Worm (Caenorhabditis elegans) whole organism, young adult: ENCODE results near the gene C45G7.13.

ENCODE experiments used
- B0019.2 ChIP-seq: fragments of 200-800 bp; sonication (Bioruptor generic); conservative IDR thresholded peaks from 2 replicates; pipeline ENCODE4 v1.3.6; 2022; ENCODE audit warnings: missing genetic modification reagents, missing genetic modification characterization, missing compliant biosample characterization
- B0035.1 ChIP-seq: sonication (generic microtip); optimal IDR thresholded peaks from 2 replicates; lab custom pipeline; 2016; ENCODE audit warnings: missing genetic modification characterization, mild to moderate bottlenecking, missing compliant biosample characterization, missing genotype, missing genetic modification reagents
- D2030.7 ChIP-seq: fragments of 200-800 bp; sonication (Bioruptor generic); IDR thresholded peaks from 2 replicates; pipeline ENCODE4 v1.3.6; 2022; ENCODE audit warnings: missing genetic modification reagents, missing genetic modification characterization, missing compliant biosample characterization
- F22D6.2 ChIP-seq: sonication (generic microtip); optimal IDR thresholded peaks from 2 replicates; lab custom pipeline; 2016; ENCODE audit warnings: mild to moderate bottlenecking, missing genetic modification characterization, missing compliant biosample characterization
- F23B12.7 ChIP-seq: sonication (generic microtip); optimal IDR thresholded peaks from 2 replicates; lab custom pipeline; 2017; ENCODE audit warnings: missing genetic modification characterization, mild to moderate bottlenecking, missing compliant biosample characterization, antibody characterized with exemption, moderate library complexity; ENCODE audit not compliant: insufficient read depth
- F33H1.4 ChIP-seq: fragments of 200-800 bp; sonication (Bioruptor generic); IDR thresholded peaks from 2 replicates; pipeline ENCODE4 v1.3.6; 2022; ENCODE audit warnings: missing genetic modification reagents, missing genetic modification characterization, missing compliant biosample characterization
- F55B11.4 ChIP-seq: sonication (generic microtip); optimal IDR thresholded peaks from 2 replicates; lab custom pipeline; 2016; ENCODE audit warnings: missing compliant biosample characterization, missing genetic modification characterization, borderline replicate concordance; ENCODE audit not compliant: insufficient read depth
- T26A5.8 ChIP-seq: sonication (generic microtip); optimal IDR thresholded peaks from 2 replicates; lab custom pipeline; 2016; ENCODE audit warnings: missing genetic modification characterization, missing compliant biosample characterization
- Y53G8AR.9 ChIP-seq: fragments of 200-800 bp; sonication (Bioruptor generic); conservative IDR thresholded peaks from 2 replicates; pipeline ENCODE4 v1.3.6; 2022; ENCODE audit warnings: missing genetic modification reagents, missing genetic modification characterization, missing compliant biosample characterization
- Y95B8A.8 ChIP-seq: fragments of 200-800 bp; sonication (Bioruptor generic); IDR thresholded peaks from 2 replicates; pipeline ENCODE4 v1.3.6; 2022; ENCODE audit warnings: missing genetic modification reagents, missing genetic modification characterization, missing compliant biosample characterization
- ZK185.1 ChIP-seq: sonication (generic microtip); optimal IDR thresholded peaks from 2 replicates; lab custom pipeline; 2016; ENCODE audit warnings: mild to moderate bottlenecking, missing genetic modification characterization, missing compliant biosample characterization; ENCODE audit not compliant: poor library complexity, severe bottlenecking
- attf-5 ChIP-seq: fragments of 200-800 bp; sonication (Bioruptor generic); optimal IDR thresholded peaks from 2 replicates; lab custom pipeline; 2018; ENCODE audit warnings: mild to moderate bottlenecking, missing genetic modification characterization, missing compliant biosample characterization
- cebp-1 ChIP-seq, 2 experiments: fragments of 200-800 bp in 1 of 2; sonication (Bioruptor generic) in 1 of 2; sonication (generic microtip) in 1 of 2; IDR thresholded peaks in 1 of 2; optimal IDR thresholded peaks in 1 of 2; 2 replicates each; pipeline versions ENCODE4 v1.3.6 to Lab custom; 2017 to 2022; ENCODE audit warnings: missing compliant biosample characterization in 2 of 2, missing genetic modification characterization in 2 of 2, mild to moderate bottlenecking in 1 of 2, missing genetic modification reagents in 1 of 2, moderate library complexity in 1 of 2
- ceh-100 ChIP-seq: fragments of 200-800 bp; sonication (Bioruptor generic); IDR thresholded peaks from 2 replicates; pipeline ENCODE4 v1.3.6; 2022; ENCODE audit warnings: missing genetic modification reagents, missing genetic modification characterization, missing compliant biosample characterization
- ceh-79 ChIP-seq: sonication (generic microtip); optimal IDR thresholded peaks from 2 replicates; lab custom pipeline; 2017; ENCODE audit warnings: mild to moderate bottlenecking, missing genetic modification characterization, missing compliant biosample characterization
- dpl-1 ChIP-seq: fragments of 150-350 bp; optimal IDR thresholded peaks from 2 replicates; lab custom pipeline; 2014; ENCODE audit warnings: missing biosample characterization, missing genetic modification reagents, missing genetic modification characterization
- efl-1 ChIP-seq: fragments of 150-350 bp; optimal IDR thresholded peaks from 2 replicates; lab custom pipeline; 2014; ENCODE audit warnings: missing biosample characterization, missing genetic modification reagents, missing genetic modification characterization
- hmg-1.2 ChIP-seq: fragments of 200-800 bp; sonication (Bioruptor generic); IDR thresholded peaks from 2 replicates; pipeline ENCODE4 v1.3.6; 2022; ENCODE audit warnings: missing genetic modification reagents, missing genetic modification characterization, missing compliant biosample characterization
- hsf-1 ChIP-seq: fragments of 200-800 bp; sonication (Bioruptor generic); IDR thresholded peaks from 2 replicates; pipeline ENCODE4 v1.3.6; 2022; ENCODE audit warnings: missing genetic modification reagents, missing genetic modification characterization, missing compliant biosample characterization
- lin-35 ChIP-seq, 3 experiments: fragments of 150-350 bp in 2 of 3; sonication (generic microtip) in 1 of 3; optimal IDR thresholded peaks; 2 replicates each; lab custom pipeline; 2014 to 2018; ENCODE audit warnings: missing biosample characterization in 3 of 3, missing genetic modification characterization in 3 of 3, missing genetic modification reagents in 3 of 3
- lin-54 ChIP-seq: fragments of 200-800 bp; sonication (Bioruptor generic); optimal IDR thresholded peaks from 2 replicates; lab custom pipeline; 2018; ENCODE audit warnings: mild to moderate bottlenecking, missing genetic modification characterization, missing compliant biosample characterization
- lir-1 ChIP-seq: fragments of 200-800 bp; sonication (Bioruptor generic); conservative IDR thresholded peaks from 2 replicates; pipeline ENCODE4 v1.3.6; 2022; ENCODE audit warnings: missing genetic modification reagents, missing genetic modification characterization, missing compliant biosample characterization
- madf-6 ChIP-seq: fragments of 200-800 bp; sonication (Bioruptor generic); IDR thresholded peaks from 2 replicates; pipeline ENCODE4 v1.3.6; 2022; ENCODE audit warnings: missing genetic modification reagents, missing genetic modification characterization, missing compliant biosample characterization
- mcd-1 ChIP-seq: fragments of 200-800 bp; sonication (Bioruptor generic); IDR thresholded peaks from 2 replicates; pipeline ENCODE4 v1.3.6; 2022; ENCODE audit warnings: missing genetic modification reagents, missing genetic modification characterization, missing compliant biosample characterization
- nfyb-1 ChIP-seq: fragments of 200-800 bp; sonication (Bioruptor generic); IDR thresholded peaks from 2 replicates; pipeline ENCODE4 v1.3.6; 2022; ENCODE audit warnings: missing genetic modification reagents, missing genetic modification characterization, missing compliant biosample characterization
- pha-4 ChIP-seq: fragments of 150-350 bp; sonication (generic microtip); optimal IDR thresholded peaks from 2 replicates; lab custom pipeline; 2014; ENCODE audit warnings: missing biosample characterization, missing genetic modification reagents, missing genetic modification characterization
- sea-2 ChIP-seq: fragments of 200-800 bp; sonication (Bioruptor generic); IDR thresholded peaks from 2 replicates; pipeline ENCODE4 v1.3.6; 2022; ENCODE audit warnings: missing genetic modification characterization, missing compliant biosample characterization
- snpc-1.1 ChIP-seq: sonication (generic microtip); optimal IDR thresholded peaks from 2 replicates; lab custom pipeline; 2017; ENCODE audit warnings: missing genetic modification characterization, mild to moderate bottlenecking, missing compliant biosample characterization, antibody characterized with exemption, moderate library complexity, missing genotype, missing genetic modification reagents; ENCODE audit not compliant: insufficient read depth
- snpc-3.4 ChIP-seq: sonication (generic microtip); optimal IDR thresholded peaks from 2 replicates; lab custom pipeline; 2017; ENCODE audit warnings: missing genetic modification characterization, mild to moderate bottlenecking, missing compliant biosample characterization, antibody characterized with exemption, moderate library complexity, missing genotype, missing genetic modification reagents
- tbp1 ChIP-seq: fragments of 200-800 bp; sonication (Bioruptor generic); optimal IDR thresholded peaks from 2 replicates; lab custom pipeline; 2018; ENCODE audit warnings: mild to moderate bottlenecking, missing genetic modification characterization, missing compliant biosample characterization
- ztf-18 ChIP-seq: sonication (generic microtip); optimal IDR thresholded peaks from 2 replicates; lab custom pipeline; 2016; ENCODE audit warnings: missing genotype, mild to moderate bottlenecking, missing genetic modification characterization, missing compliant biosample characterization
- ztf-26 ChIP-seq: sonication (generic microtip); optimal IDR thresholded peaks from 2 replicates; lab custom pipeline; 2017; ENCODE audit warnings: missing genetic modification characterization, missing compliant biosample characterization
- ztf-28 ChIP-seq: fragments of 200-800 bp; sonication (Bioruptor generic); IDR thresholded peaks from 2 replicates; pipeline ENCODE4 v1.3.6; 2022; ENCODE audit warnings: missing genetic modification reagents, missing genetic modification characterization, missing compliant biosample characterization

The C45G7.13 gene

DNA sequence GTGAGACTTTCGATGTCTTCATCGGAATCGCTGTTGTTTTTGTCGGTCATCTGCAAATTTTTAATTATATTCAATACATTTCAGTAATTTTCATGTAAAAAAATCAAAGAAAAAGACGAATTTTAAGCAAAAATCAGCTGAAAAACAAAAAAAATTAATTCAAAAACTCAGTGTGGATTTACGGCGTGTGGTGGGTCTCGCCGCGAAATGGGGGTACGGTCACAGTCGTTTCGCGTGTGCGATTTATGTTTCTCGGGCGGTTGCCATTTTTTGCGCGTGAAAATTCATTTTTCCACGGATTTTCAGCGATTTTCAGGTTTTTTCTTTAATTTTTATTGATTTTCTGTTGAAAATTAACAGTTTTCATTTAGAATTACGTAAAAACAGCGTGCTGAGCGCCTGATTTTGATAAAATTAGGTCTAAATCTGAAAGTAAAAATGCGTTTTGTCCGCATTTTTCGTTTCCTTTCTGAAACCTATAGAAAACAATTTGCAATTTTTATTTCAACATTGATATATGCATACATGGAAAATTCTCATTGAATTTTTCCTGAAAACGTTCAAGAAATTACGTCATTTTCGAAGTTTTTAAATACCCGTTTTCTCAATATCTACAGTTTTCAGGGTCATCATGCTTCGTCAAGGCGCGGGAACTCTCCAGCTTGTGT is 44.1 kb upstream of the C45G7.13 start, which contains the start of the genes ccdc-12 and Y69A2AR.18 (continued):
- TF ChIP-seq ztf-18 (peak; percentile 46), F33H1.4 (GFP tag; lab: Robert Waterston, UW) (peak; percentile 97), efl-1 (GFP tag; lab: Kevin White, UChicago) (peak; percentile 19), ztf-28 (GFP tag; lab: Robert Waterston, UW) (no peak), madf-6 (peak; percentile 74), cebp-1 (GFP tag; IDR thresholded peaks at IDR 0.05; lab: Robert Waterston, UW) (no peak), cebp-1 (tag; optimal IDR thresholded peaks at IDR 0.05; lab: Kevin White, UChicago) (peak; percentile 60), hsf-1 (GFP tag; lab: Robert Waterston, UW) (0 out of 2 replicates have a peak, but pooled peaks have one; percentile 42), lin-54 (GFP tag; lab: Kevin White, UChicago) (peak; percentile 33), snpc-3.4 (tag; lab: Kevin White, UChicago) (peak; percentile 21), lin-35 (GFP tag; optimal IDR thresholded peaks at IDR 0.05; lab: Kevin White, UChicago) (peak in 1 of 3 experiments; percentile 71), D2030.7 (GFP tag; lab: Robert Waterston, UW) (0 out of 2 replicates have a peak, but pooled peaks have one; percentile 39), sea-2 (GFP tag; lab: Robert Waterston, UW) (no peak), mcd-1 (GFP tag; lab: Robert Waterston, UW) (peak; percentile 66)
- TF ChIP-seq, all 124 proteins: peak for 22

DNA sequence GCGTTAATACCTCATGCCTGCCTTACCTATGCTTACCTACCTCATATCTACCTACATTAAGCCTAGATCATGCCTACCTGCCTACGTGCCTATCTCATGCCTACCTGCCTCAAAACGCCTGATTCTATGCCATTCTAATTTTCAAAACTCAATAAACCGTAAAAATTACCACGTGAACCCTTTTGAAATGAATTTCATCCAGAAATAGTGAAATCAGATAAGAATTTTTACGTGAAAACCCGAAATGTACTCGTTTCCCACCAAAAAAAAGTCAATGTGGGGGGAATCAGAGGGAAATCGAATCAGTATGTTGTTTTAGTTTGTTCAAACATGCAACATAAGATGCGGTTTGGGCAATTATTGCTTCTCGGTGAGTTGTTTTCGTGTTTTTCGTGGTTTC is 37.4 kb upstream of the C45G7.13 start, which contains the start of gene Y69A2AR.19:
Gene Y69A2AR.19, plus strand, starts transcription at position 301 of the 400 bp plus-strand sequence.
- no peak for TF ChIP-seq attf-5
- no peak for TF ChIP-seq madf-6
- TF ChIP-seq Y95B8A.8 (GFP tag; lab: Robert Waterston, UW), result no peak
- TF ChIP-seq B0019.2 (GFP tag; lab: Robert Waterston, UW), result no peak
- no peak for TF ChIP-seq F23B12.7 (tag; lab: Kevin White, UChicago)
- TF ChIP-seq mcd-1 (GFP tag; lab: Robert Waterston, UW), result no peak
- no peak for TF ChIP-seq Y53G8AR.9
- TF ChIP-seq ceh-79 (tag; lab: Kevin White, UChicago), result no peak

DNA sequence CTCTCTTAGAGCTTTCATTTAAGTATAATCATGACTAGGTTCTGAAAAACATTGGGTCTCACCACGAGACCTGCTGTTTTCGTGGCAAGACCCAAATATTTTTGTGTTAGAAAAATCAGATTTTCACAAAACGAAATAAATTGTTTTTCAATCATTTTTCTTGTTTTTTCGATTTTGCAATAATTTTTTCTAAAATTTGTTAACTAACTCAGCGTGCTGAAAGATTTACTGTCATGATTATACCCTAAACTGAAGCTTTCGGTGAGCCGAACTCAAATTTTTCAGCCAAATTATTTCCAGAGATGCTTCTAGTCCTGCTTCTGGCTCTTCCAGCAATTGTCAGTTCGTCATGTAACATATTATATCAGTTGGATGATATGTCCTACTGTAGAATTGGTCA is 30.8 kb upstream of the C45G7.13 start, which contains the start of gene Y69A2AL.2:
Gene Y69A2AL.2, plus strand, starts transcription at position 301 of the 400 bp plus-strand sequence.
- TF ChIP-seq B0035.1 (tag; lab: Kevin White, UChicago) (no peak), tbp1 (no peak), dpl-1 (no peak), T26A5.8 (no peak), ZK185.1 (tag; lab: Kevin White, UChicago) (no peak), snpc-1.1 (tag; lab: Kevin White, UChicago) (no peak)

DNA sequence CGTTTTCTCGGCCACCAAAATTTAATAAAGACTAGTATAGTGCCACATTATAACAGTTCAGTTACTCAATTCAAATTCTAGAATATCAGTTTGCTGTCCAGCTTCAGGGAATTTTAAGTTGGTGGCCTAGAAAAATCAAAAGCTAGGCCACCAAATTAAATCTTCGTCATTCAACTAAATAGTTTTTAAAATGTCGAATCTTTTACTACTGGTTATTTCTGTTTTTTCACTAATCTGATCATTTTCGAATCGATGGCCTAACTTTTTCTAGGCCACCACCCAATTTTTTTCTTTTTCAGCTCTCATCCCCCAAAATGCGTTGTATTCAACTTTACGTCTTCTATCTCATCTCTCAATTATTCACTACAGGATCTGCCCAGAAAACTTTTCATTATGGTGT is 25.3 kb upstream of the C45G7.13 start, which contains the start of gene grd-16:
Gene grd-16, plus strand, starts transcription at position 301 of the 400 bp plus-strand sequence.
- no peak for TF ChIP-seq ztf-26 (tag; lab: Kevin White, UChicago)
- no peak for TF ChIP-seq T26A5.8
- TF ChIP-seq nfyb-1 (GFP tag; lab: Robert Waterston, UW), result no peak
- TF ChIP-seq lir-1 (GFP tag; lab: Robert Waterston, UW), result no peak
- TF ChIP-seq F22D6.2 (tag; lab: Kevin White, UChicago), result no peak
- TF ChIP-seq pha-4 (tag; lab: Kevin White, UChicago), result no peak
- no peak for TF ChIP-seq F55B11.4
- TF ChIP-seq B0019.2 (GFP tag; lab: Robert Waterston, UW), result no peak
- no peak for TF ChIP-seq hmg-1.2 (GFP tag; lab: Robert Waterston, UW)
- TF ChIP-seq ceh-100, result no peak
